Worm (Caenorhabditis elegans) whole organism, L2 larva: ENCODE results near the gene F20C5.7.

ENCODE experiments used
- ceh-16 ChIP-seq: fragments of 150-350 bp; optimal IDR thresholded peaks from 2 replicates; lab custom pipeline; 2014; ENCODE audit warnings: missing biosample characterization, missing genetic modification characterization
- mdl-1 ChIP-seq, 2 experiments: fragments of 150-350 bp in 1 of 2; sonication (generic microtip) in 1 of 2; optimal IDR thresholded peaks; 2 replicates each; lab custom pipeline; 2017; ENCODE audit warnings: missing biosample characterization in 2 of 2, missing genetic modification characterization in 2 of 2
- nhr-11 ChIP-seq: fragments of 150-350 bp; optimal IDR thresholded peaks from 2 replicates; lab custom pipeline; 2014; ENCODE audit warnings: missing biosample characterization, missing genetic modification characterization
- sem-4 ChIP-seq: fragments of 150-350 bp; optimal IDR thresholded peaks from 2 replicates; lab custom pipeline; 2014; ENCODE audit warnings: missing biosample characterization, missing genetic modification reagents, missing genetic modification characterization
- skn-1 ChIP-seq: sonication (generic microtip); optimal IDR thresholded peaks from 2 replicates; lab custom pipeline; 2017; ENCODE audit warnings: missing biosample characterization, missing genetic modification characterization
- snpc-4 ChIP-seq: fragments of 150-350 bp; optimal IDR thresholded peaks from 2 replicates; lab custom pipeline; 2014; ENCODE audit warnings: missing biosample characterization, missing genetic modification characterization
- ztf-1 ChIP-seq: fragments of 200-800 bp; sonication (Bioruptor generic); conservative IDR thresholded peaks from 2 replicates; pipeline ENCODE4 v1.3.6; 2022; ENCODE audit warnings: missing genetic modification characterization, missing compliant biosample characterization
- ztf-4 ChIP-seq: fragments of 150-350 bp; optimal IDR thresholded peaks from 2 replicates; lab custom pipeline; 2014; ENCODE audit warnings: missing biosample characterization, missing genetic modification characterization

- TF ChIP-seq snpc-4 (tag; lab: Kevin White, UChicago) = no peak
- TF ChIP-seq sem-4 (tag; lab: Kevin White, UChicago) = no peak
- no peak for TF ChIP-seq nhr-11
- TF ChIP-seq ztf-4 (tag; lab: Kevin White, UChicago) = no peak
- no peak for TF ChIP-seq mdl-1 (tag; optimal IDR thresholded peaks at IDR 0.05; lab: Kevin White, UChicago)
- TF ChIP-seq ceh-16 (tag; lab: Kevin White, UChicago) = no peak
- TF ChIP-seq skn-1 (tag; lab: Kevin White, UChicago) = no peak
- no peak for TF ChIP-seq ztf-1 (GFP tag; lab: Robert Waterston, UW)
These were observed 7.0 kb upstream of the F20C5.7 start for ce11 chrIV:8752492-8752891.
